Fruit fly (Drosophila melanogaster) whole organism, prepupa: ENCODE data around the gene Pi4KIIIalpha.

ENCODE experiments used
- CG1621 ChIP-seq: fragments of 200-800 bp; sonication (Bioruptor generic); optimal IDR thresholded peaks from 3 replicates; lab custom pipeline; 2018; ENCODE audit warnings: missing biosample characterization, mild to moderate bottlenecking, missing genetic modification characterization
- CG16779 ChIP-seq: fragments of 200-800 bp; sonication (Bioruptor generic); optimal IDR thresholded peaks from 3 replicates; lab custom pipeline; 2017; ENCODE audit warnings: missing biosample characterization, mild to moderate bottlenecking, missing genetic modification characterization
- CG6854 ChIP-seq: fragments of 200-800 bp; sonication (Bioruptor generic); optimal IDR thresholded peaks from 2 replicates; lab custom pipeline; 2017; ENCODE audit warnings: missing biosample characterization, mild to moderate bottlenecking, missing genetic modification characterization

DNA sequence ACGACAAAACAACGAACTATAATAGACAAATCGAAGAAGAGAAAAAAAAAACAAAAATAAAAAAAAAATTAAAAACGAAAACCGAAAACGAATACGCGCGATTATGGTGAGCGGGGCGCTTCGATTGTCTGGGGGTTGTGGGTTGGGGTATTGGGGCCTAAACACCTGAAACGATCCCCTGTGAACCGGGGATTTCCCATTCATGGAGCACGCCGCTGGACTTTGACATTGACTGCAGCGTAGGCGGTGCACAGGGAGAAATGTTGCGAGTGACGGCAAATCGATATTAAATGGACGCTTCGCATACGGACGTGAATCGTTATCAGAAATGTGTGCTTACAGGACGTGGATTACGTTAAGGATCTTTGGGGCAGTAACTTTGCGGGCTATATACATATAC lies 32.4 kb upstream of the Pi4KIIIalpha start:
- TF ChIP-seq CG1621 (tag; lab: Kevin White, UChicago): no peak
- TF ChIP-seq CG16779 (tag; lab: Kevin White, UChicago): no peak
- no peak for TF ChIP-seq CG6854
